Worm (Caenorhabditis elegans): ENCODE measurements around the gene F34D10.3.

- TF ChIP-seq daf-12 (tag; optimal IDR thresholded peaks at IDR 0.05) (no peak), T26A8.4 (GFP tag; IDR thresholded peaks at IDR 0.05) (no peak), madf-9 (GFP tag; conservative IDR thresholded peaks at IDR 0.05) (no peak), nhr-28 (tag; optimal IDR thresholded peaks at IDR 0.05) (no peak)
Observed at ce11 chrIII:3759312-3759711, 25.3 kb downstream of the F34D10.3 start, which contains the start of gene arcp-1.
